Worm (Caenorhabditis elegans) whole organism, L4/young adult: Measurements from ENCODE around the gene dro-1.

ENCODE experiments used
- W03F9.2 ChIP-seq: fragments of 150-350 bp; optimal IDR thresholded peaks from 2 replicates; lab custom pipeline; 2014; ENCODE audit warnings: missing biosample characterization, missing genetic modification characterization
- dao-5 ChIP-seq: sonication (generic microtip); optimal IDR thresholded peaks from 2 replicates; lab custom pipeline; 2016; ENCODE audit warnings: missing genotype, missing genetic modification characterization, moderate library complexity, missing compliant biosample characterization
- him-1 ChIP-seq: sonication (generic microtip); optimal IDR thresholded peaks from 2 replicates; lab custom pipeline; 2016; ENCODE audit warnings: missing genotype, missing genetic modification reagents, missing genetic modification characterization, missing compliant biosample characterization

DNA sequence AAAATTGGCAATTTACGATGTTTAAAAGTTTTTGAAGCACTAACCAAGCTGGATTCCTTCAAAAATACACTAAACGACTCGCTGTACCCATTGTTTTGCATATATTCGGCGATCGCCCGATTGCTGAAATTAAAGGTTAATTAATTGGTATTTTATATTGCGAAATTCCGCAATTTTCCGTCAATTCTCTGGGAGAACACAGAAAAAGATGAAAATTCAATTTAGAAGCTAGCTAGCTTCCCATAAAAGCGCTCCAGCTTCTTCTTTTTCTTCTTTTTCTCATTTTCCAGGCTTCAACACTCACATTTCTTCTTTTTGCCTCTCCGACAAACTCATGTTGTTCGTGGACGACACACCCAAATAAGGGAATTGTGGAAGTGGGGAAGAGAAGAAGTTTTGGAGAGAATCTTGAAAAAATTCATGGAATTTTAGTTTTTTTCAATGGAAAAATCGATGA is 33.8 kb downstream of the dro-1 start, which contains the start of gene lis-1:
- TF ChIP-seq him-1 (tag; lab: Kevin White, UChicago) (no peak), dao-5 (tag; lab: Kevin White, UChicago) (no peak), W03F9.2 (no peak)
